Worm (Caenorhabditis elegans): ENCODE data around the gene rnr-2.

The rnr-2 gene

DNA sequence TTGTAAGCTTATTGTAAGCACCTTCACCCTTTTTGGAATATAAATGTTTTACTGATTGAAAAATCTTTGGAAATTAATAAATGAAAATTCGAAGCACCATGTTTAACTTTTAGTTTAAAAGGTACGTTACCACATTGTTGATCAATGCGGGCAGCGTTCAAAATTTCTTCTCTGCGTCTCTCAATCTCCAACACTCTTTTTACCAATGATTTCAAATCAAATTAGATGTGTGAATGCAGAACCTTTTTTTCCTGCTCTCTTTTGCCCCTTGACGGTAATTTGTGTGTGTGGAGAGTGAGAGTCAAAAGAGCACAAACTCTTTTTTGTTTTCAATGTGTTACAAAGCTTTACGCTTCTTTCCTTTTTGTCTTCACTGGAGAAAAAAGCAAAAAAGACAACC is 29.2 kb upstream of the rnr-2 start:
- TF ChIP-seq fos-1 (tag; optimal IDR thresholded peaks at IDR 0.05) (no peak), C16A3.4 (tag; optimal IDR thresholded peaks at IDR 0.05) (no peak), nhr-12 (tag; optimal IDR thresholded peaks at IDR 0.05) (no peak), sox-4 (tag; optimal IDR thresholded peaks at IDR 0.05) (no peak), lin-13 (GFP tag; optimal IDR thresholded peaks at IDR 0.05) (no peak), egl-13 (tag; optimal IDR thresholded peaks at IDR 0.05) (no peak), ztf-11 (tag; optimal IDR thresholded peaks at IDR 0.05) (no peak), ceh-63 (GFP tag; optimal IDR thresholded peaks at IDR 0.05) (no peak), mdl-1 (tag; optimal IDR thresholded peaks at IDR 0.05) (no peak), efl-1 (optimal IDR thresholded peaks at IDR 0.05) (no peak), efl-1 (GFP tag; optimal IDR thresholded peaks at IDR 0.05 in 1 of 2) (peak in 1 of 2 experiments; percentile 31), ceh-8 (GFP tag; optimal IDR thresholded peaks at IDR 0.05) (no peak), rnt-1 (tag; optimal IDR thresholded peaks at IDR 0.05) (no peak), lin-14 (GFP tag; optimal IDR thresholded peaks at IDR 0.05) (peak; percentile 4), nhr-85 (tag) (peak; percentile 40), nhr-84 (tag; optimal IDR thresholded peaks at IDR 0.05) (no peak), ets-5 (GFP tag; IDR thresholded peaks at IDR 0.05) (no peak), nhr-20 (tag; optimal IDR thresholded peaks at IDR 0.05) (no peak)

- TF ChIP-seq fkh-10 (GFP tag; optimal IDR thresholded peaks at IDR 0.05) (peak; percentile 48), jun-1 (tag; optimal IDR thresholded peaks at IDR 0.05) (no peak), swsn-7 (tag; optimal IDR thresholded peaks at IDR 0.05) (no peak), nhr-71 (tag; optimal IDR thresholded peaks at IDR 0.05) (no peak), lir-3 (tag; optimal IDR thresholded peaks at IDR 0.05; ENCODE audit: poor library complexity) (no peak), ceh-82 (tag; optimal IDR thresholded peaks at IDR 0.05) (no peak), lin-14 (GFP tag; optimal IDR thresholded peaks at IDR 0.05) (peak; percentile 12), fkh-4 (tag; optimal IDR thresholded peaks at IDR 0.05; ENCODE audit: borderline replicate concordance) (no peak), C34B4.2 (tag; optimal IDR thresholded peaks at IDR 0.05) (no peak), rnt-1 (tag; optimal IDR thresholded peaks at IDR 0.05) (no peak)
These were observed 28.6 kb upstream of the rnr-2 start for ce11 chrIII:4123277-4123676.

DNA sequence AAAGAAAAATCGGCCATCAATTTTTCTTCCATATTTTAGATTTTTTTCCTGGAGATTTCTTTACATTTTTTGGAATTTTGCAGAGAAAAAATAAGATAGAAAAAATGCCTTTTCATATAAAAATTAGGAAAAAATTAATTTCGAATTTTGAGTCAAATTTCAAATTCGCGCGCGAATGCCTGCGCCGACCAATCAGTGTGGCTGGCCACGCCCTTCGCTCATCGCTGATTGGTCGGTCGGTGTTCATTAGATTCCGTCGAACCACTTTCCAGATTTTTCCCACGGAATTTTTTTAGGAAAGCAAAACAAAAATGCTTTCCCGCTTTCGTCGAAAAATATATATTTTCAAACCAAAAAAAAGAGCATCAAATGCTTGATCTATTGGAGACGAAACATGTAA is 25.7 kb upstream of the rnr-2 start:
- no peak for TF ChIP-seq unc-30 (tag; optimal IDR thresholded peaks at IDR 0.05)
- no peak for TF ChIP-seq ceh-63 (GFP tag; optimal IDR thresholded peaks at IDR 0.05)
- no peak for TF ChIP-seq unc-98 (GFP tag; IDR thresholded peaks at IDR 0.05)
- no peak for TF ChIP-seq mep-1 (tag; optimal IDR thresholded peaks at IDR 0.05)
- TF ChIP-seq nhr-85 (tag), result peak; percentile 7
- no peak for TF ChIP-seq ces-1 (GFP tag; optimal IDR thresholded peaks at IDR 0.05)
- TF ChIP-seq pax-3 (tag; optimal IDR thresholded peaks at IDR 0.05), result no peak
- no peak for TF ChIP-seq nhr-90 (tag; optimal IDR thresholded peaks at IDR 0.05; ENCODE audit: poor library complexity)
- TF ChIP-seq egl-27 (tag; optimal IDR thresholded peaks at IDR 0.05), result no peak
- TF ChIP-seq ama-1 (optimal IDR thresholded peaks at IDR 0.05), result no peak
- TF ChIP-seq C34B4.2 (tag; optimal IDR thresholded peaks at IDR 0.05), result no peak
- TF ChIP-seq jun-1 (tag; optimal IDR thresholded peaks at IDR 0.05), result no peak
- TF ChIP-seq tbx-2 (tag; optimal IDR thresholded peaks at IDR 0.05), result no peak
- TF ChIP-seq grh-1 (GFP tag; IDR thresholded peaks at IDR 0.05), result no peak
- no peak for TF ChIP-seq mab-9 (GFP tag; IDR thresholded peaks at IDR 0.05)
- no peak for TF ChIP-seq lsy-2 (tag; optimal IDR thresholded peaks at IDR 0.05)
- TF ChIP-seq unc-86 (tag; optimal IDR thresholded peaks at IDR 0.05), result no peak
- no peak for TF ChIP-seq nhr-71 (tag; optimal IDR thresholded peaks at IDR 0.05)
- no peak for TF ChIP-seq ztf-4 (tag; optimal IDR thresholded peaks at IDR 0.05)
- peak in 1 of 3 experiments; percentile 3 for TF ChIP-seq dpl-1 (GFP tag; optimal IDR thresholded peaks at IDR 0.05)
- no peak for TF ChIP-seq efl-1 (optimal IDR thresholded peaks at IDR 0.05)
- TF ChIP-seq efl-1 (GFP tag; optimal IDR thresholded peaks at IDR 0.05 in 1 of 2), result peak; percentile 28 to 35
- no peak for TF ChIP-seq nhr-237 (tag; optimal IDR thresholded peaks at IDR 0.05)

Data from whole organism, L1 larva.